Worm (Caenorhabditis elegans) whole organism, L4 larva: Measurements from ENCODE around the gene Y53F4B.11.

Source experiments
- D1046.2 ChIP-seq: fragments of 200-800 bp; sonication (Bioruptor generic); IDR thresholded peaks from 2 replicates; pipeline ENCODE4 v1.3.6; 2022; ENCODE audit warnings: missing genetic modification characterization, missing compliant biosample characterization
- F49E8.2 ChIP-seq: sonication (generic microtip); optimal IDR thresholded peaks from 2 replicates; lab custom pipeline; 2016; ENCODE audit warnings: missing compliant biosample characterization, mild to moderate bottlenecking, missing genetic modification characterization, borderline replicate concordance
- Y48G9A.11 ChIP-seq: fragments of 200-800 bp; sonication (Bioruptor generic); IDR thresholded peaks from 2 replicates; pipeline ENCODE4 v1.3.6; 2022; ENCODE audit warnings: missing genetic modification reagents, missing genetic modification characterization, missing compliant biosample characterization
- Y5F2A.4 ChIP-seq: fragments of 200-800 bp; sonication (Bioruptor generic); optimal IDR thresholded peaks from 2 replicates; lab custom pipeline; 2018; ENCODE audit warnings: mild to moderate bottlenecking, missing genetic modification characterization, missing compliant biosample characterization
- ZK337.2 ChIP-seq: fragments of 200-800 bp; sonication (Bioruptor generic); IDR thresholded peaks from 2 replicates; pipeline ENCODE4 v1.3.6; 2022; ENCODE audit warnings: missing genetic modification reagents, missing genetic modification characterization, missing compliant biosample characterization
- ceh-28 ChIP-seq: fragments of 150-350 bp; optimal IDR thresholded peaks from 2 replicates; lab custom pipeline; 2014; ENCODE audit warnings: missing biosample characterization, missing genetic modification reagents, missing genetic modification characterization
- ceh-32 ChIP-seq: sonication (generic microtip); optimal IDR thresholded peaks from 2 replicates; lab custom pipeline; 2016; ENCODE audit warnings: mild to moderate bottlenecking, missing genetic modification characterization, missing compliant biosample characterization; ENCODE audit not compliant: poor library complexity
- ceh-44 ChIP-seq: fragments of 200-800 bp; sonication (Bioruptor generic); IDR thresholded peaks from 2 replicates; pipeline ENCODE4 v1.3.6; 2022; ENCODE audit warnings: missing genetic modification reagents, missing genetic modification characterization, missing compliant biosample characterization
- ceh-82 ChIP-seq: sonication (generic microtip); optimal IDR thresholded peaks from 2 replicates; lab custom pipeline; 2017; ENCODE audit warnings: missing biosample characterization, missing genetic modification characterization
- dmd-6 ChIP-seq: fragments of 200-800 bp; sonication (Bioruptor generic); IDR thresholded peaks from 2 replicates; pipeline ENCODE4 v1.3.6; 2022; ENCODE audit warnings: missing genetic modification reagents, missing genetic modification characterization, missing compliant biosample characterization
- dmd-8 ChIP-seq: fragments of 200-800 bp; sonication (Bioruptor generic); IDR thresholded peaks from 2 replicates; pipeline ENCODE4 v1.3.6; 2022; ENCODE audit warnings: missing genetic modification characterization, missing compliant biosample characterization
- dpl-1 ChIP-seq: fragments of 150-350 bp; optimal IDR thresholded peaks from 2 replicates; lab custom pipeline; 2014; ENCODE audit warnings: missing biosample characterization, missing genetic modification reagents, missing genetic modification characterization
- duxl-1 ChIP-seq: sonication (generic microtip); optimal IDR thresholded peaks from 2 replicates; lab custom pipeline; 2016; ENCODE audit warnings: mild to moderate bottlenecking, missing genetic modification characterization, moderate library complexity, missing compliant biosample characterization; ENCODE audit not compliant: poor library complexity
- dve-1 ChIP-seq: sonication (generic microtip); optimal IDR thresholded peaks from 2 replicates; lab custom pipeline; 2017; ENCODE audit warnings: antibody characterized with exemption, mild to moderate bottlenecking, missing genetic modification characterization, missing compliant biosample characterization; ENCODE audit not compliant: insufficient read depth
- fkh-10 ChIP-seq: fragments of 150-350 bp; optimal IDR thresholded peaks from 2 replicates; lab custom pipeline; 2014; ENCODE audit warnings: missing biosample characterization, missing genetic modification reagents, missing genetic modification characterization
- hlh-30 ChIP-seq: sonication (generic microtip); optimal IDR thresholded peaks from 2 replicates; lab custom pipeline; 2017; ENCODE audit warnings: antibody characterized with exemption, mild to moderate bottlenecking, missing genetic modification characterization, missing compliant biosample characterization; ENCODE audit not compliant: insufficient read depth
- lin-13 ChIP-seq: fragments of 150-350 bp; optimal IDR thresholded peaks from 2 replicates; lab custom pipeline; 2014; ENCODE audit warnings: missing biosample characterization, missing genetic modification reagents, missing genetic modification characterization
- lin-29 ChIP-seq: fragments of 200-800 bp; sonication (Bioruptor generic); IDR thresholded peaks from 2 replicates; pipeline ENCODE4 v1.3.6; 2022; ENCODE audit warnings: missing genetic modification reagents, missing genetic modification characterization, missing compliant biosample characterization
- lsy-2 ChIP-seq, 2 experiments: fragments of 150-350 bp in 1 of 2; sonication (generic microtip) in 1 of 2; optimal IDR thresholded peaks; 2 replicates each; lab custom pipeline; 2014 to 2017; ENCODE audit warnings: missing biosample characterization in 2 of 2, missing genetic modification characterization in 2 of 2
- madf-5 ChIP-seq, 2 experiments: fragments of 200-800 bp; sonication (Bioruptor generic); IDR thresholded peaks; 2 replicates each; pipeline ENCODE4 v1.3.6; 2022; ENCODE audit warnings: missing compliant biosample characterization in 2 of 2, missing genetic modification characterization in 2 of 2
- mdl-1 ChIP-seq, 2 experiments: fragments of 150-350 bp in 1 of 2; sonication (generic microtip) in 1 of 2; optimal IDR thresholded peaks; 2 replicates each; lab custom pipeline; 2014 to 2017; ENCODE audit warnings: missing biosample characterization in 2 of 2, missing genetic modification characterization in 2 of 2
- mxl-2 ChIP-seq: fragments of 200-800 bp; sonication (Bioruptor generic); conservative IDR thresholded peaks from 2 replicates; pipeline ENCODE4 v1.3.6; 2022; ENCODE audit warnings: missing genetic modification reagents, missing genetic modification characterization, missing compliant biosample characterization
- mxl-3 ChIP-seq: fragments of 200-800 bp; sonication (Bioruptor generic); optimal IDR thresholded peaks from 2 replicates; lab custom pipeline; 2018; ENCODE audit warnings: mild to moderate bottlenecking, missing genetic modification characterization, missing compliant biosample characterization
- nhr-6 ChIP-seq: fragments of 150-350 bp; optimal IDR thresholded peaks from 2 replicates; lab custom pipeline; 2014; ENCODE audit warnings: missing biosample characterization, missing genetic modification characterization
- nhr-77 ChIP-seq: fragments of 150-350 bp; optimal IDR thresholded peaks from 2 replicates; lab custom pipeline; 2014; ENCODE audit warnings: missing biosample characterization, missing genetic modification characterization
- pha-4 ChIP-seq, 2 experiments: fragments of 150-350 bp in 1 of 2; fragments of 200-800 bp in 1 of 2; sonication (Bioruptor generic) in 1 of 2; IDR thresholded peaks in 1 of 2; optimal IDR thresholded peaks in 1 of 2; 2 replicates each; pipeline versions ENCODE4 v1.3.6 to Lab custom; 2014 to 2022; ENCODE audit warnings: missing genetic modification characterization in 2 of 2, missing genetic modification reagents in 2 of 2, missing biosample characterization in 1 of 2, missing compliant biosample characterization in 1 of 2
- pqm-1 ChIP-seq: sonication (generic microtip); optimal IDR thresholded peaks from 2 replicates; lab custom pipeline; 2017; ENCODE audit warnings: missing biosample characterization, missing genetic modification characterization
- sdz-12 ChIP-seq: fragments of 200-800 bp; sonication (Bioruptor generic); optimal IDR thresholded peaks from 2 replicates; lab custom pipeline; 2018; ENCODE audit warnings: mild to moderate bottlenecking, missing genetic modification characterization, missing compliant biosample characterization
- snpc-1.2 ChIP-seq: fragments of 200-800 bp; sonication (Bioruptor generic); IDR thresholded peaks from 2 replicates; pipeline ENCODE4 v1.3.6; 2022; ENCODE audit warnings: missing genetic modification reagents, missing genetic modification characterization, missing compliant biosample characterization
- unc-39 ChIP-seq: sonication (generic microtip); optimal IDR thresholded peaks from 2 replicates; lab custom pipeline; 2017; ENCODE audit warnings: missing biosample characterization, missing genetic modification characterization
- unc-62 ChIP-seq, 3 experiments: fragments of 150-350 bp in 1 of 3; sonication (generic microtip); optimal IDR thresholded peaks in 2 of 3; peaks in 1 of 3; 1 replicate in 1 of 3; 2 replicates in 2 of 3; lab custom pipeline; 2014 to 2017; ENCODE audit warnings: missing biosample characterization in 3 of 3, missing genetic modification characterization in 3 of 3, missing genetic modification reagents in 3 of 3, missing genotype in 1 of 3
- vab-7 ChIP-seq: fragments of 200-800 bp; sonication (Bioruptor generic); IDR thresholded peaks from 2 replicates; pipeline ENCODE4 v1.3.6; 2022; ENCODE audit warnings: missing genetic modification reagents, missing genetic modification characterization, missing compliant biosample characterization
- ztf-11 ChIP-seq: fragments of 150-350 bp; optimal IDR thresholded peaks from 2 replicates; lab custom pipeline; 2014; ENCODE audit warnings: missing biosample characterization, missing genetic modification characterization

The Y53F4B.11 gene

DNA sequence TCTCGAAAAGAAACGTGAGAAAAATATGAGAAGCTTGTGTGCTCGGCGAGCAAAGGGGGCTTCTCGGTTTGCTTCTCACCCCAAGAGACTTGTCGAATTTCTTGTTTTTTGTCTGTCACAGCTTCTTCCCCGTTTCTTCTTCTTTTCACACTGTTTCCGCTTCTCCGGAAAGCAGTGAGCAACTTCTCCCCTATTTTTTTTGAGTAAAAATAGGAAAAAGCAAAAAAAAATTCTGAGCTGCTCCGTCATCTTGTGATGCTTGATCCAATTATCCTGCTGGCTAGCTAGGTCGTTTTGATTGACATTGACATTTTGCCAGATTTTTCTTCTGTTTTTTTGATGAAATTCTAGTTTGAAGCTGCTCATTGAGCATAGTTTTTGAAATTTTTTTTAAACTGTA is 3.8 kb downstream of the Y53F4B.11 start, which contains the start of gene Y53F4B.51:
TSS of gene Y53F4B.51 (minus strand) at position 63 of the 400 bp plus-strand sequence.
- peak; percentile 79 for TF ChIP-seq fkh-10 (GFP tag; lab: Kevin White, UChicago)
- no peak for TF ChIP-seq madf-5 (GFP tag; IDR thresholded peaks at IDR 0.05; lab: Robert Waterston, UW)
- peak in 1 of 2 experiments; percentile 60 for TF ChIP-seq unc-62 (GFP tag; optimal IDR thresholded peaks at IDR 0.05 in 1 of 2; lab: Kevin White, UChicago)
- TF ChIP-seq unc-62 (tag; optimal IDR thresholded peaks at IDR 0.05; lab: Kevin White, UChicago): no peak

DNA sequence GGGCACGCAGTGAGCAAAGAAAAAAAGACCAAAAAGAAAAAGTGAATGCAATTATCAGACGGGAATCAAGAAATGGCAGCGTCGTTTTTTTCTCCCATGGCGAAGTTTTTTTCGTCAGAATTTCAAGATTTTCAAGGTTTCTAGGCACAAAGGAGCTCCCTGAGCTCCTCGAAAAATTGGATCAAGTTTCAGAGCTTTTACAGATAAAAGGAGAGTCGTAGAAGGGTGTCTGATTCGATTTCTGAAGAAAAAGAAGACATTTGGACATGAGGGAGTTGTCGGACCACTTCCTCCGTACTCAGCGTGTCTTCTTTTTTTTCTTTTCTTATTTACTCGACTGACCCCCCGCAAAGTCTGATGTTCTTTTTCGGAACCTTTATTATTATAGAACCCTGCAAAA is 5.1 kb downstream of the Y53F4B.11 start:
- TF ChIP-seq lin-13 (GFP tag; lab: Kevin White, UChicago) (no peak), F49E8.2 (tag; lab: Kevin White, UChicago) (no peak), nhr-77 (tag; lab: Kevin White, UChicago) (no peak), pqm-1 (tag; lab: Kevin White, UChicago) (no peak), D1046.2 (GFP tag; lab: Robert Waterston, UW) (no peak), sdz-12 (no peak), ceh-32 (tag; lab: Kevin White, UChicago) (no peak), lin-29 (GFP tag; lab: Robert Waterston, UW) (no peak), dmd-6 (GFP tag; lab: Robert Waterston, UW) (no peak), mxl-3 (GFP tag; lab: Kevin White, UChicago) (no peak), ceh-82 (tag; lab: Kevin White, UChicago) (no peak)
- TF ChIP-seq, all 104 proteins: peak for 0

DNA sequence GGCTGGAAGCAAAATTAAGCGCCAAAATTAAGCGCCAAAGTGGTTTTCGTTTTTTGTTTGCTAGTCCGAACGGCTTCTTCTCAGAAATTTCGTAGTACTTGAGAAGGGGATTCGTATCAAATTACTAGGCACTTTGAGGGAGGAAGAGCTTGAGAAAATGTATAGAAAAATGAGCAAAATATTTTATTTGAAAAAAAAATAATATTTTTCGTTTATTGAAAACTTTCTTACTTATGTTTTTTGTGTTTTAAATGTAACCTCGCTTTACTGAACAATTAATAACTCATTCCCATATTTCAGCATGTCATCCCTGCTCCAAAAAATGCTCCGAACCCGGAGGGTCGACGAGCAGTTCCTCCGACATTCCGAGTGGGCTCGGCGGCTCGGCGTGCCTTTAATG is 8.4 kb downstream of the Y53F4B.11 start, which contains the start of gene Y53F4B.12:
TSS of gene Y53F4B.12 (plus strand) at position 301 of the 400 bp plus-strand sequence.
- TF ChIP-seq dve-1 (tag; lab: Kevin White, UChicago) (no peak), vab-7 (no peak), Y5F2A.4 (GFP tag; lab: Kevin White, UChicago) (no peak), dpl-1 (no peak), dmd-8 (no peak), sdz-12 (no peak), ztf-11 (tag; lab: Kevin White, UChicago) (no peak), nhr-6 (no peak), ceh-28 (tag; lab: Kevin White, UChicago) (no peak), ceh-44 (GFP tag; lab: Robert Waterston, UW) (no peak), ZK337.2 (GFP tag; lab: Robert Waterston, UW) (no peak), snpc-1.2 (no peak), mdl-1 (tag; optimal IDR thresholded peaks at IDR 0.05; lab: Kevin White, UChicago) (no peak), mxl-2 (GFP tag; lab: Robert Waterston, UW) (no peak), duxl-1 (tag; lab: Kevin White, UChicago) (no peak), hlh-30 (tag; lab: Kevin White, UChicago) (no peak), Y48G9A.11 (GFP tag; lab: Robert Waterston, UW) (no peak), pha-4 (GFP tag; IDR thresholded peaks at IDR 0.05; lab: Robert Waterston, UW) (no peak), pha-4 (tag; optimal IDR thresholded peaks at IDR 0.05; lab: Kevin White, UChicago) (no peak)

DNA sequence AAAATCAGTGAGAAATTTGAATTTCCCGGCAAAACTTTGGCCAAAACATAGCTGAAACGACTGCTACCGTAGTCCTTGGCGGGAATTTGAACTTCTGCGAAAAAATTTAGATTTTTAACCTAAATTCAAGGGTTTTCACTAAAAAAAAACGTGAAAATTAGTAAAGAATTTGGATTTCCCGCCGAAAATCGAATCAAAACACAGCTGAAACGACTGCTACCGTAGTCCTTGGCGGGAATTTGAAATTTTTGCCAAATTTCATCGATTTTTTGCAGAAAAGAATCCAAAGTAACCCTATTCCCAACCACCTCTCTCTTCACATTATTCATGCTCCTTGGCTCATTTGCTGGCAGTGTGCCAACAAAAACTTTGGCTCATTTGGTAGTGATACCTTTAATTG is 14.6 kb downstream of the Y53F4B.11 start:
- TF ChIP-seq lsy-2 (tag; optimal IDR thresholded peaks at IDR 0.05; lab: Kevin White, UChicago): peak in 1 of 2 experiments; percentile 56
- no peak for TF ChIP-seq unc-39 (tag; lab: Kevin White, UChicago)
